Worm (Caenorhabditis elegans) whole organism, L2 larva: Measurements from ENCODE around the gene ZK418.5.

Experiments used
- F13H6.1 ChIP-seq: sonication (generic microtip); optimal IDR thresholded peaks from 2 replicates; lab custom pipeline; 2016; ENCODE audit warnings: missing genetic modification characterization, missing compliant biosample characterization
- Y55F3AM.14 ChIP-seq: fragments of 200-800 bp; sonication (Bioruptor generic); optimal IDR thresholded peaks from 2 replicates; lab custom pipeline; 2018; ENCODE audit warnings: mild to moderate bottlenecking, missing genetic modification characterization, missing compliant biosample characterization
- ZK546.5 ChIP-seq: sonication (generic microtip); optimal IDR thresholded peaks from 2 replicates; lab custom pipeline; 2017; ENCODE audit warnings: missing biosample characterization, missing genetic modification characterization
- blmp-1 ChIP-seq: sonication (generic microtip); optimal IDR thresholded peaks from 2 replicates; lab custom pipeline; 2017; ENCODE audit warnings: missing genetic modification characterization, mild to moderate bottlenecking, missing compliant biosample characterization, antibody characterized with exemption, moderate library complexity; ENCODE audit not compliant: insufficient read depth
- ceh-82 ChIP-seq: fragments of 150-350 bp; optimal IDR thresholded peaks from 2 replicates; lab custom pipeline; 2014; ENCODE audit warnings: missing biosample characterization, missing genetic modification characterization
- crh-2 ChIP-seq: sonication (generic microtip); optimal IDR thresholded peaks from 2 replicates; lab custom pipeline; 2017; ENCODE audit warnings: missing biosample characterization, missing genetic modification characterization
- dmd-4 ChIP-seq: sonication (generic microtip); optimal IDR thresholded peaks from 2 replicates; lab custom pipeline; 2017; ENCODE audit warnings: missing biosample characterization, missing genetic modification characterization
- elt-3 ChIP-seq: sonication (generic microtip); optimal IDR thresholded peaks from 2 replicates; lab custom pipeline; 2017; ENCODE audit warnings: missing biosample characterization, missing genetic modification characterization
- fos-1 ChIP-seq: fragments of 150-350 bp; optimal IDR thresholded peaks from 2 replicates; lab custom pipeline; 2014; ENCODE audit warnings: missing biosample characterization, missing genetic modification characterization
- nhr-237 ChIP-seq: fragments of 150-350 bp; optimal IDR thresholded peaks from 2 replicates; lab custom pipeline; 2014; ENCODE audit warnings: missing biosample characterization, missing genetic modification characterization
- nhr-77 ChIP-seq: fragments of 150-350 bp; optimal IDR thresholded peaks from 2 replicates; lab custom pipeline; 2014; ENCODE audit warnings: missing biosample characterization, missing genetic modification characterization
- skn-1 ChIP-seq: sonication (generic microtip); optimal IDR thresholded peaks from 2 replicates; lab custom pipeline; 2017; ENCODE audit warnings: missing biosample characterization, missing genetic modification characterization
- snpc-4 ChIP-seq: fragments of 150-350 bp; optimal IDR thresholded peaks from 2 replicates; lab custom pipeline; 2014; ENCODE audit warnings: missing biosample characterization, missing genetic modification characterization
- unc-62 ChIP-seq: fragments of 150-350 bp; optimal IDR thresholded peaks from 2 replicates; lab custom pipeline; 2014; ENCODE audit warnings: missing biosample characterization, missing genetic modification reagents, missing genetic modification characterization

DNA sequence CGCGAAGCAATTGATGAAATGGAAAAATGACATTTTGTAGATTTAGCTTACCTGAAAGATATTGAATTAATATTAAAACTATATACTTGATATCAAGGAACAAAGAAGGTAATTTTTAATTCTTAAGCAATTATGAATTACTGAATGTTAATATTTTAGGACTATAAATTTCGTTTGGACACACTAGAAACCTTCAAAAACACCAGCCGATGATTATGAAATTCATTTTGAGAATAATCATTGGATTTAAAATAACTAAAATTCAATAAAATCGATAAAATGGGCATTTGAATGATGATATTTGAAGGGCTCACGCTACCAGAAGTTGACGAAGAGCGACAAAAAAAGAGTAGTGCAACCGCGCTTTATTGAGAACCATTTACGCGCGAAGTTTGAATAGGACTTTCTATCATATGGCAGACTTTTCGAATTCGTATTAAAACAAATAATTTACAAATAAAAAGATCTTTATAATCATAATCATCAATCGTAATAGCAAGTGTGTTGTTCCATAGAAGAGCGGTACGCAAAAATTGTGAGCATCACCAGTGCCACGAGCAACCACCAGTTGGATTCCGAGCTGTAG, at the start of gene ZK418.5:
- no peak for TF ChIP-seq F13H6.1 (tag; lab: Kevin White, UChicago)
- no peak for TF ChIP-seq dmd-4 (tag; lab: Kevin White, UChicago)
- TF ChIP-seq Y55F3AM.14 (GFP tag; lab: Kevin White, UChicago) = no peak
- no peak for TF ChIP-seq ZK546.5 (tag; lab: Kevin White, UChicago)
- no peak for TF ChIP-seq nhr-237 (tag; lab: Kevin White, UChicago)
- TF ChIP-seq unc-62 = no peak
- TF ChIP-seq skn-1 = peak; percentile 28
- no peak for TF ChIP-seq fos-1 (tag; lab: Kevin White, UChicago)
- TF ChIP-seq elt-3 = no peak
- peak; percentile 49 for TF ChIP-seq crh-2 (tag; lab: Kevin White, UChicago)
- no peak for TF ChIP-seq nhr-77
- no peak for TF ChIP-seq snpc-4 (tag; lab: Kevin White, UChicago)
- no peak for TF ChIP-seq ceh-82 (tag; lab: Kevin White, UChicago)
- no peak for TF ChIP-seq blmp-1 (tag; lab: Kevin White, UChicago)
